Fruit fly (Drosophila melanogaster) whole organism, adult: ENCODE data around the gene CG9386.
A peak's percentile ranks its signal among the peaks of the same experiment; 100 is the strongest.

Experiments used
- CG11617 ChIP-seq: fragments of 200-800 bp; sonication (Bioruptor generic); optimal IDR thresholded peaks from 2 replicates; lab custom pipeline; 2017; ENCODE audit warnings: mild to moderate bottlenecking, missing biosample characterization, missing genetic modification reagents, missing genetic modification characterization
- CG12768 ChIP-seq: fragments of 200-800 bp; sonication (Bioruptor generic); optimal IDR thresholded peaks from 2 replicates; lab custom pipeline; 2017; ENCODE audit warnings: missing biosample characterization, missing genetic modification characterization, mild to moderate bottlenecking, moderate library complexity, missing genetic modification reagents
- CG14711 ChIP-seq: fragments of 200-800 bp; sonication (Bioruptor generic); optimal IDR thresholded peaks from 2 replicates; lab custom pipeline; 2018; ENCODE audit warnings: missing biosample characterization, mild to moderate bottlenecking, missing genetic modification characterization, moderate library complexity
- CG1620 ChIP-seq: fragments of 200-800 bp; sonication (Bioruptor generic); optimal IDR thresholded peaks from 2 replicates; lab custom pipeline; 2016; ENCODE audit warnings: missing biosample characterization, missing genetic modification characterization
- CG33017 ChIP-seq: fragments of 200-800 bp; sonication (Bioruptor generic); optimal IDR thresholded peaks from 2 replicates; lab custom pipeline; 2018; ENCODE audit warnings: missing biosample characterization, mild to moderate bottlenecking, missing genetic modification characterization, moderate library complexity
- CG5204 ChIP-seq: fragments of 200-800 bp; sonication (Bioruptor generic); optimal IDR thresholded peaks from 2 replicates; lab custom pipeline; 2016; ENCODE audit warnings: missing biosample characterization, missing genetic modification characterization
- CG7045 ChIP-seq: fragments of 200-800 bp; sonication (Bioruptor generic); optimal IDR thresholded peaks from 2 replicates; lab custom pipeline; 2017; ENCODE audit warnings: missing biosample characterization, mild to moderate bottlenecking, missing genetic modification characterization
- CG7101 ChIP-seq: fragments of 200-800 bp; sonication (Bioruptor generic); optimal IDR thresholded peaks from 2 replicates; lab custom pipeline; 2018; ENCODE audit warnings: missing biosample characterization, mild to moderate bottlenecking, missing genetic modification characterization, moderate library complexity
- Clk ChIP-seq: fragments of 200-800 bp; sonication (Bioruptor generic); optimal IDR thresholded peaks from 2 replicates; lab custom pipeline; 2017; ENCODE audit warnings: missing biosample characterization, missing genetic modification characterization
- Crg-1 ChIP-seq: fragments of 200-800 bp; sonication (Bioruptor generic); optimal IDR thresholded peaks from 2 replicates; lab custom pipeline; 2016; ENCODE audit warnings: missing biosample characterization, missing genetic modification characterization
- Hr96 ChIP-seq: fragments of 200-800 bp; sonication (Bioruptor generic); optimal IDR thresholded peaks from 2 replicates; lab custom pipeline; 2016; ENCODE audit warnings: missing biosample characterization, missing genetic modification characterization
- Mnt ChIP-seq: fragments of 200-800 bp; sonication (Bioruptor generic); optimal IDR thresholded peaks from 2 replicates; lab custom pipeline; 2016; ENCODE audit warnings: missing biosample characterization, mild to moderate bottlenecking, missing genetic modification characterization
- bab1 ChIP-seq: fragments of 200-800 bp; sonication (Bioruptor generic); optimal IDR thresholded peaks from 3 replicates; lab custom pipeline; 2019; ENCODE audit warnings: missing biosample characterization, mild to moderate bottlenecking, missing genetic modification characterization, moderate library complexity
- cic ChIP-seq: fragments of 200-800 bp; sonication (Bioruptor generic); optimal IDR thresholded peaks from 2 replicates; lab custom pipeline; 2017; ENCODE audit warnings: missing biosample characterization, mild to moderate bottlenecking, missing genetic modification characterization, moderate library complexity
- cnc ChIP-seq, 2 experiments: fragments of >200 bp; optimal IDR thresholded peaks; 2 replicates each; lab custom pipeline; 2017
- kay ChIP-seq: fragments of 200-800 bp; sonication (Bioruptor generic); peaks from one replicate; lab custom pipeline; 2016; ENCODE audit warnings: missing biosample characterization, missing genetic modification characterization, borderline replicate concordance
- ovo ChIP-seq: fragments of 200-800 bp; sonication (Bioruptor generic); optimal IDR thresholded peaks from 2 replicates; lab custom pipeline; 2016; ENCODE audit warnings: missing biosample characterization, missing genetic modification characterization
- pad ChIP-seq: fragments of 200-800 bp; sonication (Bioruptor generic); optimal IDR thresholded peaks from 3 replicates; lab custom pipeline; 2017; ENCODE audit warnings: missing biosample characterization, missing genetic modification characterization, mild to moderate bottlenecking, moderate library complexity, missing genetic modification reagents
- tj ChIP-seq: fragments of 200-800 bp; sonication (Bioruptor generic); optimal IDR thresholded peaks from 3 replicates; lab custom pipeline; 2017; ENCODE audit warnings: missing biosample characterization, mild to moderate bottlenecking, missing genetic modification characterization, moderate library complexity
- toe ChIP-seq: fragments of 200-800 bp; sonication (Bioruptor generic); optimal IDR thresholded peaks from 2 replicates; lab custom pipeline; 2016; ENCODE audit warnings: missing biosample characterization, missing genetic modification characterization

The CG9386 gene

dm6 chr3R:9581973-9582372 lies 26.8 kb upstream of the CG9386 start:
- TF ChIP-seq CG1620 (GFP tag; lab: Kevin White, UChicago) (no peak), Clk (GFP tag; lab: Kevin White, UChicago) (no peak), kay (GFP tag; lab: Kevin White, UChicago) (no peak)

- peak; percentile 26 for TF ChIP-seq CG11617
- no peak for TF ChIP-seq CG5204 (GFP tag; lab: Kevin White, UChicago)
- TF ChIP-seq Mnt (GFP tag; lab: Kevin White, UChicago): no peak
- no peak for TF ChIP-seq toe
- TF ChIP-seq bab1: peak; percentile 61
- TF ChIP-seq CG33017 (tag; lab: Kevin White, UChicago): peak; percentile 29
- peak; percentile 22 for TF ChIP-seq CG7045 (GFP tag; lab: Kevin White, UChicago)
- TF ChIP-seq kay (GFP tag; lab: Kevin White, UChicago): no peak
- TF ChIP-seq CG1620 (GFP tag; lab: Kevin White, UChicago): peak; percentile 0
- peak; percentile 97 for TF ChIP-seq ovo (GFP tag; lab: Kevin White, UChicago)
- TF ChIP-seq CG12768 (GFP tag; lab: Kevin White, UChicago): peak; percentile 36
- TF ChIP-seq cnc (optimal IDR thresholded peaks at IDR 0.05; lab: Kevin White, UChicago): no peak
- peak; percentile 26 for TF ChIP-seq tj (GFP tag; lab: Kevin White, UChicago)
- TF ChIP-seq cic (GFP tag; lab: Kevin White, UChicago): peak; percentile 6
- peak; percentile 6 for TF ChIP-seq CG14711 (tag; lab: Kevin White, UChicago)
- TF ChIP-seq CG7101 (tag; lab: Kevin White, UChicago): peak; percentile 25
- TF ChIP-seq Clk (GFP tag; lab: Kevin White, UChicago): no peak
These were observed 25.9 kb upstream of the CG9386 start, which contains the start of gene CG8301 for dm6 chr3R:9581089-9581520. TSS of gene CG8301 (plus strand) at chr3R:9581306.

- TF ChIP-seq CG11617: peak; percentile 98
- peak; percentile 97 for TF ChIP-seq Crg-1 (GFP tag; lab: Kevin White, UChicago)
- TF ChIP-seq CG1620 (GFP tag; lab: Kevin White, UChicago): peak; percentile 98
- peak; percentile 97 for TF ChIP-seq CG14711 (tag; lab: Kevin White, UChicago)
- peak; percentile 95 for TF ChIP-seq CG7101 (tag; lab: Kevin White, UChicago)
- no peak for TF ChIP-seq kay (GFP tag; lab: Kevin White, UChicago)
- TF ChIP-seq cic (GFP tag; lab: Kevin White, UChicago): peak; percentile 86
- no peak for TF ChIP-seq cnc (optimal IDR thresholded peaks at IDR 0.05; lab: Kevin White, UChicago)
- TF ChIP-seq toe: peak; percentile 98
- peak; percentile 96 for TF ChIP-seq CG7045 (GFP tag; lab: Kevin White, UChicago)
- peak; percentile 89 for TF ChIP-seq CG33017 (tag; lab: Kevin White, UChicago)
- TF ChIP-seq bab1: peak; percentile 90
- TF ChIP-seq tj (GFP tag; lab: Kevin White, UChicago): peak; percentile 85
- TF ChIP-seq Hr96: peak; percentile 97
- peak; percentile 96 for TF ChIP-seq CG12768 (GFP tag; lab: Kevin White, UChicago)
- peak; percentile 95 for TF ChIP-seq Mnt (GFP tag; lab: Kevin White, UChicago)
- TF ChIP-seq ovo (GFP tag; lab: Kevin White, UChicago): peak; percentile 96
- peak; percentile 88 for TF ChIP-seq Clk (GFP tag; lab: Kevin White, UChicago)
- TF ChIP-seq pad (GFP tag; lab: Kevin White, UChicago): peak; percentile 89
- no peak for TF ChIP-seq CG5204 (GFP tag; lab: Kevin White, UChicago)
These were observed 22.4 kb upstream of the CG9386 start, which contains the start of the genes Kap-alpha3 and Son for dm6 chr3R:9577382-9578137. TSS of gene Kap-alpha3 (minus strand) at chr3R:9577733. TSS of gene Son (plus strand) at chr3R:9578042.

- peak; percentile 98 for TF ChIP-seq CG5204 (GFP tag; lab: Kevin White, UChicago)
- peak; percentile 99 for TF ChIP-seq CG7101 (tag; lab: Kevin White, UChicago)
- TF ChIP-seq CG14711 (tag; lab: Kevin White, UChicago): peak; percentile 97
- TF ChIP-seq tj (GFP tag; lab: Kevin White, UChicago): peak; percentile 95
- TF ChIP-seq CG33017 (tag; lab: Kevin White, UChicago): peak; percentile 98
- TF ChIP-seq toe: peak; percentile 97
- peak; percentile 98 for TF ChIP-seq CG7045 (GFP tag; lab: Kevin White, UChicago)
- peak; percentile 78 for TF ChIP-seq cic (GFP tag; lab: Kevin White, UChicago)
- no peak for TF ChIP-seq kay (GFP tag; lab: Kevin White, UChicago)
- TF ChIP-seq CG1620 (GFP tag; lab: Kevin White, UChicago): peak; percentile 99
- TF ChIP-seq Clk (GFP tag; lab: Kevin White, UChicago): peak; percentile 97
- TF ChIP-seq bab1: peak; percentile 97
- no peak for TF ChIP-seq cnc (optimal IDR thresholded peaks at IDR 0.05; lab: Kevin White, UChicago)
- TF ChIP-seq Hr96: peak; percentile 93
- TF ChIP-seq CG11617: peak; percentile 99
- peak; percentile 92 for TF ChIP-seq pad (GFP tag; lab: Kevin White, UChicago)
- TF ChIP-seq Crg-1 (GFP tag; lab: Kevin White, UChicago): peak; percentile 98
- TF ChIP-seq ovo (GFP tag; lab: Kevin White, UChicago): peak; percentile 93
- peak; percentile 98 for TF ChIP-seq CG12768 (GFP tag; lab: Kevin White, UChicago)
- TF ChIP-seq Mnt (GFP tag; lab: Kevin White, UChicago): peak; percentile 96
These were observed 18.8 kb upstream of the CG9386 start, which contains the start of gene CG9399 for dm6 chr3R:9573812-9574587. TSS of gene CG9399 (minus strand) at chr3R:9574211.
